Fruit fly (Drosophila melanogaster) whole organism, embryonic: Measurements from ENCODE around the gene CG34310.

Source experiments
- Atf3 ChIP-seq: fragments of 200-800 bp; sonication (Bioruptor generic); optimal IDR thresholded peaks from 3 replicates; lab custom pipeline; 2016; ENCODE audit warnings: missing biosample characterization, missing genetic modification characterization
- CG11398 ChIP-seq: fragments of 200-800 bp; sonication (Bioruptor generic); optimal IDR thresholded peaks from 2 replicates; lab custom pipeline; 2016; ENCODE audit warnings: missing biosample characterization, missing genetic modification characterization
- CG11723 ChIP-seq: fragments of 200-800 bp; sonication (Bioruptor generic); optimal IDR thresholded peaks from 2 replicates; lab custom pipeline; 2017; ENCODE audit warnings: missing biosample characterization, mild to moderate bottlenecking, missing genetic modification characterization
- CG15011 ChIP-seq: fragments of 200-800 bp; sonication (Bioruptor generic); optimal IDR thresholded peaks from 3 replicates; lab custom pipeline; 2018; ENCODE audit warnings: missing biosample characterization, mild to moderate bottlenecking, missing genetic modification characterization
- CG1602 ChIP-seq: fragments of 200-800 bp; sonication (Bioruptor generic); optimal IDR thresholded peaks from 3 replicates; lab custom pipeline; 2016; ENCODE audit warnings: missing biosample characterization, missing genetic modification characterization
- CG31224 ChIP-seq: fragments of 200-800 bp; sonication (Bioruptor generic); IDR thresholded peaks from 2 replicates; pipeline ENCODE4 v1.3.6; 2022; ENCODE audit warnings: missing biosample characterization, missing genetic modification characterization
- CG31388 ChIP-seq: fragments of 200-800 bp; sonication (Bioruptor generic); optimal IDR thresholded peaks from 2 replicates; lab custom pipeline; 2016; ENCODE audit warnings: missing biosample characterization, missing genetic modification characterization
- CG34376 ChIP-seq: fragments of 200-800 bp; sonication (Bioruptor generic); optimal IDR thresholded peaks from 2 replicates; lab custom pipeline; 2018; ENCODE audit warnings: missing biosample characterization, mild to moderate bottlenecking, missing genetic modification characterization
- CG3847 ChIP-seq: fragments of 200-800 bp; sonication (Bioruptor generic); IDR thresholded peaks from 2 replicates; pipeline ENCODE4 v1.3.6; 2022; ENCODE audit warnings: missing biosample characterization, missing genetic modification characterization
- CG4820 ChIP-seq: fragments of 200-800 bp; sonication (Bioruptor generic); optimal IDR thresholded peaks from 3 replicates; lab custom pipeline; 2016; ENCODE audit warnings: missing biosample characterization, missing genetic modification characterization
- CG5180 ChIP-seq: fragments of 200-800 bp; sonication (Bioruptor generic); optimal IDR thresholded peaks from 3 replicates; lab custom pipeline; 2017; ENCODE audit warnings: missing biosample characterization, missing genetic modification characterization, mild to moderate bottlenecking, moderate library complexity, missing genetic modification reagents
- CG6254 ChIP-seq: fragments of 200-800 bp; sonication (Bioruptor generic); optimal IDR thresholded peaks from 3 replicates; lab custom pipeline; 2017; ENCODE audit warnings: mild to moderate bottlenecking, missing biosample characterization, missing genetic modification reagents, missing genetic modification characterization
- CG6854 ChIP-seq: fragments of 200-800 bp; sonication (Bioruptor generic); optimal IDR thresholded peaks from 3 replicates; lab custom pipeline; 2017; ENCODE audit warnings: missing biosample characterization, mild to moderate bottlenecking, missing genetic modification characterization
- CG7745 ChIP-seq: fragments of 200-800 bp; sonication (Bioruptor generic); optimal IDR thresholded peaks from 2 replicates; lab custom pipeline; 2018; ENCODE audit warnings: missing biosample characterization, mild to moderate bottlenecking, missing genetic modification characterization, moderate library complexity
- CG7987 ChIP-seq: fragments of 200-800 bp; sonication (Bioruptor generic); optimal IDR thresholded peaks from 2 replicates; lab custom pipeline; 2018; ENCODE audit warnings: missing biosample characterization, mild to moderate bottlenecking, missing genetic modification characterization, moderate library complexity
- CG8290 ChIP-seq, 3 experiments: fragments of 200-800 bp; sonication (Bioruptor generic); optimal IDR thresholded peaks; 2 replicates each; lab custom pipeline; 2016 to 2019; ENCODE audit warnings: missing biosample characterization in 3 of 3, missing genetic modification characterization in 3 of 3, mild to moderate bottlenecking in 2 of 3, moderate library complexity in 1 of 3
- CG8359 ChIP-seq: fragments of 200-800 bp; sonication (Bioruptor generic); optimal IDR thresholded peaks from 2 replicates; lab custom pipeline; 2017; ENCODE audit warnings: missing biosample characterization, mild to moderate bottlenecking, missing genetic modification characterization, borderline replicate concordance
- CHES-1-like ChIP-seq: fragments of 200-800 bp; sonication (Bioruptor generic); optimal IDR thresholded peaks from 2 replicates; lab custom pipeline; 2016; ENCODE audit warnings: missing biosample characterization, missing genetic modification characterization
- Chrac-16 ChIP-seq: fragments of 200-800 bp; sonication (Bioruptor generic); optimal IDR thresholded peaks from 3 replicates; lab custom pipeline; 2016; ENCODE audit warnings: missing biosample characterization, missing genetic modification characterization
- D19B ChIP-seq: fragments of 200-800 bp; sonication (Bioruptor generic); optimal IDR thresholded peaks from 2 replicates; lab custom pipeline; 2017; ENCODE audit warnings: missing biosample characterization, mild to moderate bottlenecking, missing genetic modification characterization
- Dad ChIP-seq: fragments of 200-800 bp; sonication (Bioruptor generic); optimal IDR thresholded peaks from 3 replicates; lab custom pipeline; 2016; ENCODE audit warnings: missing biosample characterization, missing genetic modification characterization
- Dek ChIP-seq: fragments of 200-800 bp; sonication (Bioruptor generic); optimal IDR thresholded peaks from 3 replicates; lab custom pipeline; 2019; ENCODE audit warnings: missing biosample characterization, mild to moderate bottlenecking, missing genetic modification characterization, moderate library complexity
- E2f1 ChIP-seq: fragments of 200-800 bp; sonication (Bioruptor generic); IDR thresholded peaks from 2 replicates; pipeline ENCODE4 v1.3.6; 2022; ENCODE audit warnings: missing biosample characterization, missing genetic modification characterization
- Gug ChIP-seq: fragments of 200-800 bp; sonication (Bioruptor generic); IDR thresholded peaks from 4 replicates; pipeline ENCODE4 v1.3.6; 2022; ENCODE audit warnings: missing biosample characterization, missing genetic modification characterization
- H2.0 ChIP-seq: fragments of 200-800 bp; sonication (Bioruptor generic); IDR thresholded peaks from 2 replicates; pipeline ENCODE4 v1.3.6; 2022; ENCODE audit warnings: missing biosample characterization, missing genetic modification characterization
- HmgZ ChIP-seq: fragments of 200-800 bp; sonication (Bioruptor generic); optimal IDR thresholded peaks from 2 replicates; lab custom pipeline; 2018; ENCODE audit warnings: missing biosample characterization, mild to moderate bottlenecking, missing genetic modification characterization
- Lhr ChIP-seq: fragments of 200-800 bp; sonication (Bioruptor generic); optimal IDR thresholded peaks from 3 replicates; lab custom pipeline; 2017; ENCODE audit warnings: mild to moderate bottlenecking, missing biosample characterization, missing genetic modification reagents, missing genetic modification characterization
- Pdp1 ChIP-seq, 2 experiments: fragments of 200-800 bp; sonication (Bioruptor generic); optimal IDR thresholded peaks; 3 replicates each; lab custom pipeline; 2016; ENCODE audit warnings: missing biosample characterization in 2 of 2, missing genetic modification characterization in 2 of 2, mild to moderate bottlenecking in 1 of 2, moderate library complexity in 1 of 2
- Rx ChIP-seq: fragments of 200-800 bp; sonication (Bioruptor generic); IDR thresholded peaks from 2 replicates; pipeline ENCODE4 v1.3.6; 2022; ENCODE audit warnings: missing biosample characterization, missing genetic modification characterization
- Scr ChIP-seq: fragments of 200-800 bp; sonication (Bioruptor generic); IDR thresholded peaks from 2 replicates; pipeline ENCODE4 v1.3.6; 2022; ENCODE audit warnings: missing biosample characterization, missing genetic modification characterization; ENCODE audit not compliant: partially characterized antibody
- Sox102F ChIP-seq: fragments of 200-800 bp; sonication (Bioruptor generic); optimal IDR thresholded peaks from 2 replicates; lab custom pipeline; 2018; ENCODE audit warnings: missing biosample characterization, mild to moderate bottlenecking, missing genetic modification characterization, moderate library complexity
- Sry-δ ChIP-seq: fragments of 200-800 bp; sonication (Bioruptor generic); optimal IDR thresholded peaks from 2 replicates; lab custom pipeline; 2016; ENCODE audit warnings: missing biosample characterization, missing genetic modification characterization
- TFAM ChIP-seq: fragments of 200-800 bp; sonication (Bioruptor generic); optimal IDR thresholded peaks from 2 replicates; lab custom pipeline; 2017; ENCODE audit warnings: missing biosample characterization, missing genetic modification characterization, inconsistent platforms
- Xrp1 ChIP-seq: fragments of 200-800 bp; sonication (Bioruptor generic); IDR thresholded peaks from 2 replicates; pipeline ENCODE4 v1.3.6; 2022; ENCODE audit warnings: missing biosample characterization, missing genetic modification characterization
- cato ChIP-seq: fragments of 200-800 bp; sonication (Bioruptor generic); optimal IDR thresholded peaks from 2 replicates; lab custom pipeline; 2016; ENCODE audit warnings: missing biosample characterization, missing genetic modification characterization, borderline replicate concordance
- cwo ChIP-seq: fragments of 200-800 bp; sonication (Bioruptor generic); optimal IDR thresholded peaks from 3 replicates; lab custom pipeline; 2017; ENCODE audit warnings: missing biosample characterization, missing genetic modification characterization, mild to moderate bottlenecking, moderate library complexity, missing genetic modification reagents
- dan ChIP-seq: fragments of 200-800 bp; sonication (Bioruptor generic); IDR thresholded peaks from 2 replicates; pipeline ENCODE4 v1.3.6; 2022; ENCODE audit warnings: missing biosample characterization, missing genetic modification characterization
- dati ChIP-seq: fragments of 200-800 bp; sonication (Bioruptor generic); IDR thresholded peaks from 2 replicates; pipeline ENCODE4 v1.3.6; 2022; ENCODE audit warnings: missing biosample characterization, missing genetic modification characterization
- h ChIP-seq: fragments of >200 bp; optimal IDR thresholded peaks from 2 replicates; lab custom pipeline; 2017
- hb ChIP-seq: fragments of 200-800 bp; sonication (Bioruptor generic); IDR thresholded peaks from 3 replicates; pipeline ENCODE4 v1.3.6; 2022; ENCODE audit warnings: missing biosample characterization, missing genetic modification characterization; ENCODE audit not compliant: partially characterized antibody
- ind ChIP-seq: fragments of 200-800 bp; sonication (Bioruptor generic); optimal IDR thresholded peaks from 3 replicates; lab custom pipeline; 2016; ENCODE audit warnings: missing biosample characterization, missing genetic modification characterization
- lbe ChIP-seq: fragments of 200-800 bp; sonication (Bioruptor generic); optimal IDR thresholded peaks from 2 replicates; lab custom pipeline; 2016; ENCODE audit warnings: missing biosample characterization, mild to moderate bottlenecking, missing genetic modification characterization
- mam ChIP-seq: fragments of 200-800 bp; sonication (Bioruptor generic); optimal IDR thresholded peaks from 3 replicates; lab custom pipeline; 2016; ENCODE audit warnings: missing biosample characterization, missing genetic modification characterization
- mld ChIP-seq: fragments of 200-800 bp; sonication (Bioruptor generic); IDR thresholded peaks from 3 replicates; pipeline ENCODE4 v1.3.6; 2022; ENCODE audit warnings: missing biosample characterization, missing genetic modification characterization; ENCODE audit not compliant: partially characterized antibody
- tap ChIP-seq: fragments of 200-800 bp; optimal IDR thresholded peaks from 3 replicates; lab custom pipeline; 2019; ENCODE audit warnings: missing biosample characterization, mild to moderate bottlenecking, missing genetic modification characterization, moderate library complexity
- tgo ChIP-seq: fragments of 200-800 bp; sonication (Bioruptor generic); IDR thresholded peaks from 3 replicates; pipeline ENCODE4 v1.3.6; 2022; ENCODE audit warnings: missing biosample characterization, missing genetic modification characterization
- unc-4 ChIP-seq: fragments of 200-800 bp; sonication (Bioruptor generic); IDR thresholded peaks from 2 replicates; pipeline ENCODE4 v1.3.6; 2022; ENCODE audit warnings: missing biosample characterization, missing genetic modification characterization; ENCODE audit not compliant: partially characterized antibody
- vnd ChIP-seq: fragments of 200-800 bp; sonication (Bioruptor generic); IDR thresholded peaks from 3 replicates; pipeline ENCODE4 v1.3.6; 2022; ENCODE audit warnings: missing biosample characterization, missing genetic modification characterization; ENCODE audit not compliant: partially characterized antibody
- zen2 ChIP-seq: fragments of 200-800 bp; sonication (Bioruptor generic); IDR thresholded peaks from 3 replicates; pipeline ENCODE4 v1.3.6; 2022; ENCODE audit warnings: missing biosample characterization, missing genetic modification characterization; ENCODE audit not compliant: partially characterized antibody

CG34310 gene

dm6 chr2L:6648163-6648628 is 15.3 kb upstream of the CG34310 start (continued):
- TF ChIP-seq cwo (GFP tag; lab: Kevin White, UChicago): peak; percentile 94
- peak; percentile 95 for TF ChIP-seq CG15011 (GFP tag; lab: Kevin White, UChicago)
- peak; percentile 94 for TF ChIP-seq Dad (GFP tag; lab: Kevin White, UChicago)
- peak; percentile 94 for TF ChIP-seq CG3847 (GFP tag; lab: Robert Waterston, UW)
- TF ChIP-seq tgo (GFP tag; lab: Robert Waterston, UW): peak; percentile 94
- peak; percentile 95 for TF ChIP-seq Xrp1
- peak; percentile 87 for TF ChIP-seq CG6254 (GFP tag; lab: Kevin White, UChicago)
- TF ChIP-seq CG31224 (GFP tag; lab: Robert Waterston, UW): peak; percentile 88
- no peak for TF ChIP-seq vnd (GFP tag; lab: Robert Waterston, UW)
- TF ChIP-seq CG11398 (GFP tag; lab: Kevin White, UChicago): peak; percentile 75
- TF ChIP-seq TFAM (GFP tag; lab: Kevin White, UChicago): peak; percentile 47
- TF ChIP-seq ind (GFP tag; lab: Kevin White, UChicago): peak; percentile 95
- TF ChIP-seq Sox102F (GFP tag; lab: Kevin White, UChicago): peak; percentile 96
- peak; percentile 78 for TF ChIP-seq CG7987 (GFP tag; lab: Kevin White, UChicago)
- TF ChIP-seq CG34376 (GFP tag; lab: Kevin White, UChicago): peak; percentile 95
- no peak for TF ChIP-seq h (lab: Kevin White, UChicago)
- no peak for TF ChIP-seq dan (GFP tag; lab: Robert Waterston, UW)
- TF ChIP-seq Lhr (GFP tag; lab: Kevin White, UChicago): peak; percentile 83
- TF ChIP-seq Sry-δ (GFP tag; lab: Kevin White, UChicago): peak; percentile 56
- TF ChIP-seq tap (tag; lab: Kevin White, UChicago): peak; percentile 90
- TF ChIP-seq CG5180 (GFP tag; lab: Kevin White, UChicago): peak; percentile 85
- TF ChIP-seq Chrac-16 (GFP tag; lab: Kevin White, UChicago): peak; percentile 95
- TF ChIP-seq unc-4 (GFP tag; lab: Robert Waterston, UW): no peak
- peak; percentile 53 for TF ChIP-seq Atf3 (GFP tag; lab: Kevin White, UChicago)
- TF ChIP-seq Pdp1 (GFP tag; optimal IDR thresholded peaks at IDR 0.05; lab: Kevin White, UChicago): peak; percentile 66 to 94
- 0 out of 2 replicates have a peak, but pooled peaks have one; percentile 29 for TF ChIP-seq dati
- peak; percentile 100 for TF ChIP-seq CG4820 (GFP tag; lab: Kevin White, UChicago)
- peak; percentile 93 for TF ChIP-seq mam (GFP tag; lab: Kevin White, UChicago)
- TF ChIP-seq Scr (GFP tag; lab: Robert Waterston, UW): no peak
- no peak for TF ChIP-seq CG7745 (tag; lab: Kevin White, UChicago)
- TF ChIP-seq CG1602 (GFP tag; lab: Kevin White, UChicago): peak; percentile 95
- TF ChIP-seq Gug (GFP tag; lab: Robert Waterston, UW): peak; percentile 81; the same call in 3 of the 4 replicates
- TF ChIP-seq D19B (GFP tag; lab: Kevin White, UChicago): peak; percentile 91
- TF ChIP-seq CHES-1-like (GFP tag; lab: Kevin White, UChicago): peak; percentile 89
- TF ChIP-seq Dek: peak; percentile 93
- peak; percentile 98 for TF ChIP-seq HmgZ (tag; lab: Kevin White, UChicago)
- peak; percentile 91 for TF ChIP-seq H2.0 (GFP tag; lab: Robert Waterston, UW)
- TF ChIP-seq CG8290 (GFP tag; optimal IDR thresholded peaks at IDR 0.05; lab: Kevin White, UChicago): peak; percentile 89
- TF ChIP-seq CG8290 (tag; optimal IDR thresholded peaks at IDR 0.05; lab: Kevin White, UChicago): peak; percentile 88 to 92
- TF ChIP-seq E2f1 (GFP tag; lab: Robert Waterston, UW): peak; percentile 91
- TF ChIP-seq CG8359 (GFP tag; lab: Kevin White, UChicago): peak; percentile 85
- no peak for TF ChIP-seq hb (GFP tag; lab: Robert Waterston, UW)
- TF ChIP-seq Rx (GFP tag; lab: Robert Waterston, UW): peak; percentile 80
- TF ChIP-seq CG11723 (GFP tag; lab: Kevin White, UChicago): peak; percentile 93
- no peak for TF ChIP-seq mld (GFP tag; lab: Robert Waterston, UW)
- TF ChIP-seq CG6854: peak; percentile 93
- peak; percentile 89 for TF ChIP-seq cato (GFP tag; lab: Kevin White, UChicago)
- peak; percentile 87 for TF ChIP-seq lbe (GFP tag; lab: Kevin White, UChicago)
- peak; percentile 77 for TF ChIP-seq CG31388 (GFP tag; lab: Kevin White, UChicago)
- no peak for TF ChIP-seq zen2 (GFP tag; lab: Robert Waterston, UW)
